Fruit fly (Drosophila melanogaster) whole organism, prepupa: Measurements from ENCODE around the gene CG11630.
A peak's percentile ranks its signal among the peaks of the same experiment; 100 is the strongest.

Experiments
- CG10631 ChIP-seq: fragments of 200-800 bp; sonication (Bioruptor generic); optimal IDR thresholded peaks from 2 replicates; lab custom pipeline; 2016; ENCODE audit warnings: missing biosample characterization, missing genetic modification characterization
- CG11294 ChIP-seq: fragments of 200-800 bp; sonication (Bioruptor generic); IDR thresholded peaks from 2 replicates; pipeline ENCODE4 v1.3.6; 2022; ENCODE audit warnings: missing biosample characterization, missing genetic modification characterization
- CG11762 ChIP-seq: fragments of 200-800 bp; sonication (Bioruptor generic); optimal IDR thresholded peaks from 3 replicates; lab custom pipeline; 2016; ENCODE audit warnings: missing biosample characterization, missing genetic modification characterization; ENCODE audit not compliant: insufficient read depth
- CG11902 ChIP-seq: fragments of 200-800 bp; sonication (Bioruptor generic); optimal IDR thresholded peaks from 3 replicates; lab custom pipeline; 2016; ENCODE audit warnings: missing biosample characterization, missing genetic modification characterization
- CG15336 ChIP-seq: fragments of 200-800 bp; sonication (Bioruptor generic); IDR thresholded peaks from 2 replicates; pipeline ENCODE4 v1.3.6; 2022; ENCODE audit warnings: missing biosample characterization, missing genetic modification characterization
- CG1621 ChIP-seq: fragments of 200-800 bp; sonication (Bioruptor generic); optimal IDR thresholded peaks from 3 replicates; lab custom pipeline; 2018; ENCODE audit warnings: missing biosample characterization, mild to moderate bottlenecking, missing genetic modification characterization
- CG3032 ChIP-seq: fragments of 200-800 bp; optimal IDR thresholded peaks from 2 replicates; lab custom pipeline; 2019; ENCODE audit warnings: missing biosample characterization, mild to moderate bottlenecking, missing genetic modification characterization, moderate library complexity
- CG31627 ChIP-seq: fragments of 200-800 bp; sonication (Bioruptor generic); optimal IDR thresholded peaks from 3 replicates; lab custom pipeline; 2016; ENCODE audit warnings: missing biosample characterization, missing genetic modification characterization
- CG32006 ChIP-seq: fragments of 200-800 bp; sonication (Bioruptor generic); optimal IDR thresholded peaks from 3 replicates; lab custom pipeline; 2017; ENCODE audit warnings: missing biosample characterization, mild to moderate bottlenecking, missing genetic modification characterization
- CG34406 ChIP-seq: fragments of 200-800 bp; sonication (Bioruptor generic); optimal IDR thresholded peaks from 3 replicates; lab custom pipeline; 2016; ENCODE audit warnings: missing biosample characterization, missing genetic modification characterization
- CG4318 ChIP-seq: fragments of 200-800 bp; sonication (Bioruptor generic); optimal IDR thresholded peaks from 3 replicates; lab custom pipeline; 2017; ENCODE audit warnings: missing biosample characterization, mild to moderate bottlenecking, missing genetic modification characterization
- CG6276 ChIP-seq: fragments of 200-800 bp; sonication (Bioruptor generic); optimal IDR thresholded peaks from 2 replicates; lab custom pipeline; 2017; ENCODE audit warnings: missing biosample characterization, mild to moderate bottlenecking, missing genetic modification characterization
- CG6792 ChIP-seq: fragments of 200-800 bp; sonication (Bioruptor generic); optimal IDR thresholded peaks from 3 replicates; lab custom pipeline; 2016; ENCODE audit warnings: missing biosample characterization, missing genetic modification characterization
- CG6854 ChIP-seq: fragments of 200-800 bp; sonication (Bioruptor generic); optimal IDR thresholded peaks from 2 replicates; lab custom pipeline; 2017; ENCODE audit warnings: missing biosample characterization, mild to moderate bottlenecking, missing genetic modification characterization
- CG8319 ChIP-seq: fragments of 200-800 bp; sonication (Bioruptor generic); optimal IDR thresholded peaks from 3 replicates; lab custom pipeline; 2016; ENCODE audit warnings: missing biosample characterization, missing genetic modification characterization
- Eip75B ChIP-seq: fragments of 200-800 bp; sonication (Bioruptor generic); optimal IDR thresholded peaks from 3 replicates; lab custom pipeline; 2016; ENCODE audit warnings: missing biosample characterization, missing genetic modification characterization
- Eip78C ChIP-seq: fragments of 200-800 bp; sonication (Bioruptor generic); peaks from one replicate; lab custom pipeline; 2016; ENCODE audit warnings: missing biosample characterization, missing genetic modification characterization
- Eip93F ChIP-seq: fragments of 200-800 bp; sonication (Bioruptor generic); optimal IDR thresholded peaks from 2 replicates; lab custom pipeline; 2016; ENCODE audit warnings: missing biosample characterization, mild to moderate bottlenecking, missing genetic modification characterization
- Ets21C ChIP-seq: fragments of 200-800 bp; sonication (Bioruptor generic); optimal IDR thresholded peaks from 3 replicates; lab custom pipeline; 2016; ENCODE audit warnings: missing biosample characterization, missing genetic modification characterization
- Ets96B ChIP-seq: fragments of 200-800 bp; optimal IDR thresholded peaks from 2 replicates; lab custom pipeline; 2019; ENCODE audit warnings: missing biosample characterization, mild to moderate bottlenecking, missing genetic modification characterization, moderate library complexity
- Hr38 ChIP-seq: sonication (Bioruptor generic); optimal IDR thresholded peaks from 2 replicates; lab custom pipeline; 2016; ENCODE audit warnings: missing biosample characterization, missing genetic modification characterization
- Hr39 ChIP-seq: fragments of 200-800 bp; sonication (Bioruptor generic); optimal IDR thresholded peaks from 2 replicates; lab custom pipeline; 2016; ENCODE audit warnings: missing biosample characterization, missing genetic modification characterization
- Lpt ChIP-seq: fragments of 200-800 bp; sonication (Bioruptor generic); optimal IDR thresholded peaks from 3 replicates; lab custom pipeline; 2016; ENCODE audit warnings: missing biosample characterization, missing genetic modification characterization
- Met ChIP-seq: fragments of 200-800 bp; sonication (Bioruptor generic); optimal IDR thresholded peaks from 3 replicates; lab custom pipeline; 2016; ENCODE audit warnings: missing biosample characterization, missing genetic modification characterization
- OdsH ChIP-seq: fragments of 200-800 bp; sonication (Bioruptor generic); optimal IDR thresholded peaks from 3 replicates; lab custom pipeline; 2016; ENCODE audit warnings: missing biosample characterization, missing genetic modification characterization
- Smox ChIP-seq: fragments of 200-800 bp; sonication (Bioruptor generic); optimal IDR thresholded peaks from 3 replicates; lab custom pipeline; 2016; ENCODE audit warnings: missing biosample characterization, missing genetic modification characterization
- Sox102F ChIP-seq: fragments of 200-800 bp; sonication (Bioruptor generic); optimal IDR thresholded peaks from 2 replicates; lab custom pipeline; 2016; ENCODE audit warnings: missing biosample characterization, mild to moderate bottlenecking, missing genetic modification characterization
- Sox14 ChIP-seq: fragments of 200-800 bp; sonication (Bioruptor generic); optimal IDR thresholded peaks from 3 replicates; lab custom pipeline; 2016; ENCODE audit warnings: missing biosample characterization, missing genetic modification characterization
- Sox15 ChIP-seq: fragments of 200-800 bp; sonication (Bioruptor generic); optimal IDR thresholded peaks from 3 replicates; lab custom pipeline; 2016; ENCODE audit warnings: missing biosample characterization, missing genetic modification characterization
- achi ChIP-seq: fragments of 200-800 bp; sonication (Bioruptor generic); optimal IDR thresholded peaks from 3 replicates; lab custom pipeline; 2016; ENCODE audit warnings: missing biosample characterization, missing genetic modification characterization
- acj6 ChIP-seq: fragments of 200-800 bp; sonication (Bioruptor generic); optimal IDR thresholded peaks from 3 replicates; lab custom pipeline; 2016; ENCODE audit warnings: missing biosample characterization, missing genetic modification characterization
- dac ChIP-seq: fragments of 200-800 bp; sonication (Bioruptor generic); optimal IDR thresholded peaks from 2 replicates; lab custom pipeline; 2017; ENCODE audit warnings: missing biosample characterization, mild to moderate bottlenecking, missing genetic modification characterization
- eg ChIP-seq: fragments of 200-800 bp; sonication (Bioruptor generic); IDR thresholded peaks from 3 replicates; pipeline ENCODE4 v1.3.6; 2022; ENCODE audit warnings: missing biosample characterization, missing genetic modification characterization
- esn ChIP-seq: fragments of 200-800 bp; sonication (Bioruptor generic); optimal IDR thresholded peaks from 2 replicates; lab custom pipeline; 2016; ENCODE audit warnings: missing biosample characterization, mild to moderate bottlenecking, missing genetic modification characterization, moderate library complexity
- fd85E ChIP-seq: fragments of 200-800 bp; sonication (Bioruptor generic); optimal IDR thresholded peaks from 3 replicates; lab custom pipeline; 2016; ENCODE audit warnings: missing biosample characterization, missing genetic modification characterization
- fkh ChIP-seq: fragments of 200-800 bp; sonication (Bioruptor generic); optimal IDR thresholded peaks from 3 replicates; lab custom pipeline; 2017; ENCODE audit warnings: missing biosample characterization, mild to moderate bottlenecking, missing genetic modification characterization, moderate library complexity
- net ChIP-seq: fragments of 200-800 bp; sonication (Bioruptor generic); optimal IDR thresholded peaks from 3 replicates; lab custom pipeline; 2016; ENCODE audit warnings: missing biosample characterization, missing genetic modification characterization
- pdm3 ChIP-seq: fragments of 200-800 bp; sonication (Bioruptor generic); optimal IDR thresholded peaks from 3 replicates; lab custom pipeline; 2016; ENCODE audit warnings: missing biosample characterization, missing genetic modification characterization
- salr ChIP-seq, 2 experiments: fragments of 200-800 bp; sonication (Bioruptor generic); optimal IDR thresholded peaks; 3 replicates each; lab custom pipeline; 2016 to 2018; ENCODE audit warnings: missing biosample characterization in 2 of 2, missing genetic modification characterization in 2 of 2, mild to moderate bottlenecking in 1 of 2
- svp ChIP-seq: fragments of 200-800 bp; sonication (Bioruptor generic); peaks from one replicate; lab custom pipeline; 2016; ENCODE audit warnings: missing biosample characterization, missing genetic modification characterization
- topi ChIP-seq: fragments of 200-800 bp; sonication (Bioruptor generic); optimal IDR thresholded peaks from 3 replicates; lab custom pipeline; 2016; ENCODE audit warnings: missing biosample characterization, missing genetic modification characterization
- vri ChIP-seq: fragments of 200-800 bp; sonication (Bioruptor generic); optimal IDR thresholded peaks from 3 replicates; lab custom pipeline; 2016; ENCODE audit warnings: missing biosample characterization, mild to moderate bottlenecking, missing genetic modification characterization

CG11630 gene

dm6 chr2L:21757264-21758066 lies 26.4 kb downstream of the CG11630 start, which contains the start of the genes step and CG1416 (continued):
- TF ChIP-seq CG8319 (GFP tag; lab: Kevin White, UChicago): no peak
- TF ChIP-seq CG34406 (GFP tag; lab: Kevin White, UChicago): peak; percentile 17
- TF ChIP-seq fd85E (GFP tag; lab: Kevin White, UChicago): no peak
- TF ChIP-seq acj6 (GFP tag; lab: Kevin White, UChicago): peak; percentile 56
- peak; percentile 79 for TF ChIP-seq svp (GFP tag; lab: Kevin White, UChicago)
- TF ChIP-seq dac (GFP tag; lab: Kevin White, UChicago): peak; percentile 37
- TF ChIP-seq CG3032 (tag; lab: Kevin White, UChicago): peak; percentile 50
- peak; percentile 27 for TF ChIP-seq achi (GFP tag; lab: Kevin White, UChicago)
- TF ChIP-seq Eip78C: peak; percentile 13
- peak; percentile 32 for TF ChIP-seq Ets21C (GFP tag; lab: Kevin White, UChicago)
- no peak for TF ChIP-seq net (GFP tag; lab: Kevin White, UChicago)
- TF ChIP-seq OdsH: peak; percentile 65
- peak; percentile 76 for TF ChIP-seq Hr39 (GFP tag; lab: Kevin White, UChicago)
- no peak for TF ChIP-seq Lpt (GFP tag; lab: Kevin White, UChicago)
- no peak for TF ChIP-seq CG6854 (GFP tag; lab: Kevin White, UChicago)
- peak; percentile 28 for TF ChIP-seq topi (GFP tag; lab: Kevin White, UChicago)
- peak; percentile 38 for TF ChIP-seq Eip75B
- TF ChIP-seq CG6792: peak; percentile 1
- peak; percentile 59 for TF ChIP-seq Met (GFP tag; lab: Kevin White, UChicago)
- no peak; the same call in 1 of the 2 replicates for TF ChIP-seq CG11294 (GFP tag; lab: Robert Waterston, UW)
- no peak for TF ChIP-seq Hr38 (GFP tag; lab: Kevin White, UChicago)
- peak; percentile 35 to 69 for TF ChIP-seq salr (GFP tag; optimal IDR thresholded peaks at IDR 0.05; lab: Kevin White, UChicago)
- no peak for TF ChIP-seq Ets96B
- TF ChIP-seq Sox14 (GFP tag; lab: Kevin White, UChicago): peak; percentile 40

DNA sequence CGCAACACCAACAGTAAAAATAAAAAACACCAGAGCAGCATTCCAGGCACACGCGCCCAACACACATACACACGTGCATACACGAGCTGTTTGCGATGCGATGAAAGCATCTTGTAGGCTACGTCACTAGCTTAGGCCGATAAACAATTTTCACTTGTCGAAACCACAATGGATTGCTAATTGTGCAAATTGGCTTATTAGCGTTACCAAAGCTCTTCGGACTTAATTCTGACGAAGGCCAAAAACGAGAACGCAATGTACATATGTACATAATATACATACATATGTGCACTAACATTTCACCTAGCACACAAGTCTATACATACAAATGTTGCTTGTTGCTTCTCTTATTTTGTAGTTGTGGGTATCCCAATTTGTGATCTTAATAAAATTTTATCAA lies 27.2 kb downstream of the CG11630 start:
- TF ChIP-seq eg: no peak
- no peak for TF ChIP-seq CG11762 (GFP tag; lab: Kevin White, UChicago)
- no peak for TF ChIP-seq Sox102F (GFP tag; lab: Kevin White, UChicago)
- no peak for TF ChIP-seq pdm3 (GFP tag; lab: Kevin White, UChicago)
- no peak for TF ChIP-seq CG1621 (tag; lab: Kevin White, UChicago)
- no peak for TF ChIP-seq Ets21C (GFP tag; lab: Kevin White, UChicago)
- TF ChIP-seq CG3032 (tag; lab: Kevin White, UChicago): peak; percentile 20
- TF ChIP-seq Sox15 (GFP tag; lab: Kevin White, UChicago): no peak
- no peak for TF ChIP-seq OdsH
- TF ChIP-seq achi (GFP tag; lab: Kevin White, UChicago): no peak
- TF ChIP-seq CG4318 (GFP tag; lab: Kevin White, UChicago): no peak
- TF ChIP-seq CG10631 (GFP tag; lab: Kevin White, UChicago): no peak
- no peak for TF ChIP-seq CG11294 (GFP tag; lab: Robert Waterston, UW)
- TF ChIP-seq CG15336: no peak
- peak; percentile 9 for TF ChIP-seq fkh (GFP tag; lab: Kevin White, UChicago)
- TF ChIP-seq Ets96B: no peak
- no peak for TF ChIP-seq vri
- TF ChIP-seq, all 60 proteins: peak for 2

- TF ChIP-seq Lpt (GFP tag; lab: Kevin White, UChicago) (no peak), Sox102F (GFP tag; lab: Kevin White, UChicago) (no peak)
Measured at dm6 chr2L:21755310-21755709, 28.6 kb downstream of the CG11630 start.

- TF ChIP-seq Hr39 (GFP tag; lab: Kevin White, UChicago) (peak; percentile 41), CG31627 (peak; percentile 28), eg (no peak), svp (GFP tag; lab: Kevin White, UChicago) (peak; percentile 58), esn (GFP tag; lab: Kevin White, UChicago) (peak; percentile 33), Eip78C (peak; percentile 74), CG32006 (GFP tag; lab: Kevin White, UChicago) (peak; percentile 51), CG6276 (peak; percentile 18), Eip93F (GFP tag; lab: Kevin White, UChicago) (no peak), CG11902 (GFP tag; lab: Kevin White, UChicago) (no peak), acj6 (GFP tag; lab: Kevin White, UChicago) (peak; percentile 16), CG6792 (no peak), pdm3 (GFP tag; lab: Kevin White, UChicago) (peak; percentile 47), CG11294 (GFP tag; lab: Robert Waterston, UW) (no peak), Smox (GFP tag; lab: Kevin White, UChicago) (peak; percentile 34), topi (GFP tag; lab: Kevin White, UChicago) (no peak), Ets21C (GFP tag; lab: Kevin White, UChicago) (no peak), dac (GFP tag; lab: Kevin White, UChicago) (no peak), Ets96B (no peak), OdsH (peak; percentile 32), achi (GFP tag; lab: Kevin White, UChicago) (peak; percentile 2), CG6854 (GFP tag; lab: Kevin White, UChicago) (no peak)
Measured at dm6 chr2L:21754011-21754410, 29.9 kb downstream of the CG11630 start.
